Fruit fly (Drosophila melanogaster): ENCODE data around the gene CG5386.

Gene CG5386

DNA sequence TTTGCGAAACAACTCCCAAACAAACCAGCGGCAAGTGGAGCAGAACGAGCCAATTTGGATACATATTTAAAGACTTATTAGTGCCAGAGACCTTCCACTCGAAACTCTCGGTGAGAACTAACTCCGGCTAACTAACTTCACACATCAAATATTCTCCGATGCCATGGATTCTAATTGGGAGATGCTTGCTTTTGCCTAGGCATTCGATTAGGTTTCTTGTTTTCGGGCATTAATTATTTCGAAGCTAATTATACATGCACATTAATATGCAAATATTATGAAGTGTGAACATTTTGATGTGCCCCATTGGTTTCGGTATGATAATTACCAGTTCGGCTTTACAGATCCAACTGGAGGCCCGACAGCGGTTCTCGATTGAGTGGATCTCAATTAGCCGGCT lies at the start of gene CG5386:
TSS of gene CG5386 (minus strand) at position 101 of the 400 bp plus-strand sequence.
- no peak for TF ChIP-seq woc (GFP tag; optimal IDR thresholded peaks at IDR 0.05)
- TF ChIP-seq CG9705 (GFP tag; optimal IDR thresholded peaks at IDR 0.05) = no peak
- TF ChIP-seq psq (GFP tag; optimal IDR thresholded peaks at IDR 0.05) = no peak
- no peak for TF ChIP-seq CG32264 (GFP tag; optimal IDR thresholded peaks at IDR 0.05)

DNA sequence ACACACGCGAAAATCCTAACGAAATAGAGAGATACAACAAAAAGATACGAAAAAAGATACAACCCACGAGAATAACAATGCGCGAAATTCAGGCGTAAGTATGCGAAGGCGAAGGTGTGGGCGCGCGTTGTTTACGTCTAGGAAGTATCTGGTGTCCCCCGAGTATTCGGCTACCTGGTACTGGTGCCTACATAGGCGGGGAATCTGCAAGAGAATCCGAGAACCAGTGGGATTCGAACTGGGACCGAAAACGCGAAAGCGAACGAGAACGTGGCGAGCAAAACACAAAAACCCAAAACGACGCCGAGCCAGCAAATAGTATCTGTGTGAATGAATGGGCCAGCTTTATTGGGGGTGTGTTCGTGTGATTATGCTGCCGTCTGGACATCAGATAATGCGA lies 48.1 kb upstream of the CG5386 start:
- no peak for TF ChIP-seq dl (GFP tag; optimal IDR thresholded peaks at IDR 0.05; ENCODE audit: insufficient read depth in 1 of 2, partially characterized antibody in 2 of 2)
- peak; percentile 45 for TF ChIP-seq psq (GFP tag; optimal IDR thresholded peaks at IDR 0.05)

DNA sequence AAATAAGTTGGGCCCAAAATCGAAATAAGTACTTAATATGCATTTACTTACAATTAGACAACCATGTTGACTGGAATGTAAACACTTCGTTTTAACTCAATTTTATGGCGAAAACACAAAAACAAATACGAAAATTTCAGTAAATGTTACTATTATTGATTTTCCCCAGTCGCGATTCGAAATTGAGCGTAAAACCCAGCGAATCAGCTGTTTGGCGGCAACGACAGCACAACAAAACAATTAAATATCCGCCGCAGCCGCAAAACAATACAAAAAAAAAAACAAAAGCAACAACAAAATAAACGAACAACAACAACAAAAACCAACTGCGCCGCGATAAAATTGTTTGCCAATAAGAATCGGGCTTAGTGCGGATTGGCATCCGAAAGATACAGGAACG lies 47.6 kb upstream of the CG5386 start, which contains the start of the genes CAH8 and CG7059:
TSS of gene CAH8 (minus strand) at position 101 of the 400 bp plus-strand sequence.
TSS of gene CG7059 (plus strand) at position 167 of the 400 bp plus-strand sequence.
- TF ChIP-seq HLH106 (tag; optimal IDR thresholded peaks at IDR 0.05) (no peak), GATAd (GFP tag; optimal IDR thresholded peaks at IDR 0.05) (no peak), fru (GFP tag; optimal IDR thresholded peaks at IDR 0.05) (no peak), Hnf4 (GFP tag; optimal IDR thresholded peaks at IDR 0.05) (no peak), Myc (optimal IDR thresholded peaks at IDR 0.05) (no peak), h (GFP tag; optimal IDR thresholded peaks at IDR 0.05) (no peak), Hr78 (GFP tag; optimal IDR thresholded peaks at IDR 0.05) (no peak), woc (GFP tag; optimal IDR thresholded peaks at IDR 0.05) (no peak), Rel (GFP tag; optimal IDR thresholded peaks at IDR 0.05) (no peak), Rel (tag; optimal IDR thresholded peaks at IDR 0.05) (no peak), jim (GFP tag; optimal IDR thresholded peaks at IDR 0.05) (no peak), sv (GFP tag; optimal IDR thresholded peaks at IDR 0.05) (no peak), Mio (GFP tag; optimal IDR thresholded peaks at IDR 0.05) (no peak), CG9705 (GFP tag; optimal IDR thresholded peaks at IDR 0.05) (no peak), tai (GFP tag; optimal IDR thresholded peaks at IDR 0.05) (no peak)

DNA sequence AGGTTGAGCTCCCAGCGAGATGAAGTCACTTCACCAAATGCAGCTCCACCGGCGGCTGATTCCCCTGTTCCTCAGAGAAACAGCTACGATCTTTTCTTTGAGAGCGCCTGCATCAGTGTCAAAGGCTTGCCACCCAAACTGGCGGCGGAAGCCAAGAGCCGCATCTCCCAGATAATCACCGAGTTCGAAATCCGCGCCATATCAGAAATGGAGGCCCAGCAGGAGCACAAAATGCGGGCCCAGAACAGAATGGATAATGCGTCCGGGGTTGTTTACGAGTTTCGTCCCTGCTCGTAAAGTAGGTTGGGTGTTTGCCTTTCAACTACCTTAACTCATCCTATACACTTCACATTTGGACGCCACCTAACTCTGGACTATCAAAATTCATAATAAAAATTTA lies 39.7 kb upstream of the CG5386 start, which contains the start of gene Gpdh3:
TSS of gene Gpdh3 (plus strand) at position 301 of the 400 bp plus-strand sequence.
- TF ChIP-seq GATAd (GFP tag; optimal IDR thresholded peaks at IDR 0.05) = no peak
- TF ChIP-seq sv (GFP tag; optimal IDR thresholded peaks at IDR 0.05) = no peak
- TF ChIP-seq Dfd (GFP tag; optimal IDR thresholded peaks at IDR 0.05) = no peak
- no peak for TF ChIP-seq pan (optimal IDR thresholded peaks at IDR 0.05)
- no peak for TF ChIP-seq CG32264 (GFP tag; optimal IDR thresholded peaks at IDR 0.05)
- no peak for TF ChIP-seq CG9705 (GFP tag; optimal IDR thresholded peaks at IDR 0.05)
- TF ChIP-seq psq (GFP tag; optimal IDR thresholded peaks at IDR 0.05) = no peak
- no peak for TF ChIP-seq tai (GFP tag; optimal IDR thresholded peaks at IDR 0.05)
- no peak for TF ChIP-seq br (GFP tag; optimal IDR thresholded peaks at IDR 0.05)
- TF ChIP-seq woc (GFP tag; optimal IDR thresholded peaks at IDR 0.05) = no peak
- no peak for TF ChIP-seq Abd-B (GFP tag; optimal IDR thresholded peaks at IDR 0.05)

DNA sequence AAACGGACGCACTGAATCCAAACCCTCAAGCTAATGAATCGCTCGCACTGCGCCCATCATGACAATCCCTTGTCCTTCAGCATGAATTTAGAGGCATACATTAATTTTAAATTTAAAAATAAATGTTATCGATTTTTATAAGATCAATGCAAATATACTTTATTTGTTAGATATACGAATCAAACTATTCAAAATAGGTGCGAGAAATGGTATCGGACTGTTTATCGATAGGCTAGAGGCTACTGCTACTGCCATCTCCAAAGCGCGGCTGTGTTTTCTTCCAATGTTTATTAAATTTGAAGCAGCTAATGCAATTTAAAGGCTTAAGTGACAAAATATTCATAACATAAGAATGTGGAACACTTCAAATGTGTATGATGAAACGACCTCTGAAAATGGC lies 39.0 kb upstream of the CG5386 start, which contains the start of gene CG43342:
TSS of gene CG43342 (plus strand) at position 264 of the 400 bp plus-strand sequence.
- no peak for TF ChIP-seq Hnf4 (GFP tag; optimal IDR thresholded peaks at IDR 0.05)
- no peak for TF ChIP-seq Vsx2 (GFP tag; optimal IDR thresholded peaks at IDR 0.05; ENCODE audit: partially characterized antibody)
- no peak for TF ChIP-seq dl (GFP tag; optimal IDR thresholded peaks at IDR 0.05; ENCODE audit: insufficient read depth in 1 of 2, partially characterized antibody in 2 of 2)
- no peak for TF ChIP-seq CG32264 (GFP tag; optimal IDR thresholded peaks at IDR 0.05)
- TF ChIP-seq usp (GFP tag; optimal IDR thresholded peaks at IDR 0.05) = no peak
- TF ChIP-seq tai (GFP tag; optimal IDR thresholded peaks at IDR 0.05) = no peak

DNA sequence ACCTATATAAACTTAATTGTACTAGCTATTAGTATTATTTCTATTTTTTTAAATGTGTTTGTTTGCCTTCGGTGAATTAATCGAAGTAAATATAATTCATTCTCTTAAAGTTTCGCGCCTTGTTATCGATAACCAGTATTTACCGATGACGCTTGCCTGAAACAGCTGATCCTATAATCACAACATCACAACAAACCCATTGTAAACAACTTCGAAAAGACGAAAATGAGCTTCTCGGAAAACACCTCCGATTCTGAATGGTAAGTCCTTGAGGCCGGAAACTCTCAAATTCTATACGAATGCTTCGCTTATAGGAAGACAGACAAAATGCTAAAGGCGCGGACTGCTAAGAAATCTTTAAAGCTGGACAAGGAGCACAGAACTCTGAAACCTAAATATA lies 37.9 kb upstream of the CG5386 start, which contains the start of gene CG34149:
TSS of gene CG34149 (plus strand) at position 187 of the 400 bp plus-strand sequence.
- TF ChIP-seq Sp1 (GFP tag; optimal IDR thresholded peaks at IDR 0.05) (no peak), tai (GFP tag; optimal IDR thresholded peaks at IDR 0.05) (no peak), br (GFP tag; optimal IDR thresholded peaks at IDR 0.05) (no peak), foxo (GFP tag; optimal IDR thresholded peaks at IDR 0.05) (no peak), Vsx2 (GFP tag; optimal IDR thresholded peaks at IDR 0.05; ENCODE audit: partially characterized antibody) (no peak), HLH106 (tag; optimal IDR thresholded peaks at IDR 0.05) (no peak), Myc (optimal IDR thresholded peaks at IDR 0.05) (no peak), dsf (GFP tag; optimal IDR thresholded peaks at IDR 0.05; ENCODE audit: borderline replicate concordance) (no peak), brk (GFP tag; optimal IDR thresholded peaks at IDR 0.05) (no peak), rgr (GFP tag; optimal IDR thresholded peaks at IDR 0.05) (no peak), Hnf4 (GFP tag; optimal IDR thresholded peaks at IDR 0.05) (no peak), lola (GFP tag; optimal IDR thresholded peaks at IDR 0.05) (no peak), N (GFP tag; optimal IDR thresholded peaks at IDR 0.05) (no peak), pan (optimal IDR thresholded peaks at IDR 0.05) (no peak), Jra (GFP tag; optimal IDR thresholded peaks at IDR 0.05) (no peak), jim (GFP tag; optimal IDR thresholded peaks at IDR 0.05) (no peak), fru (GFP tag; optimal IDR thresholded peaks at IDR 0.05) (no peak), Mio (GFP tag; optimal IDR thresholded peaks at IDR 0.05) (no peak), h (GFP tag; optimal IDR thresholded peaks at IDR 0.05) (no peak), dmrt93B (GFP tag; optimal IDR thresholded peaks at IDR 0.05) (no peak)
